Worm (Caenorhabditis elegans) whole organism, young adult: ENCODE measurements around the gene pdi-6.

Experiments
- akir-1 ChIP-seq: fragments of 200-800 bp; sonication (Bioruptor generic); optimal IDR thresholded peaks from 2 replicates; lab custom pipeline; 2018; ENCODE audit warnings: mild to moderate bottlenecking, missing genetic modification characterization, moderate library complexity, missing compliant biosample characterization
- ama-1 ChIP-seq, 3 experiments: fragments of 150-350 bp in 1 of 3; sonication (generic microtip) in 2 of 3; optimal IDR thresholded peaks; 2 replicates each; lab custom pipeline; 2014 to 2018; ENCODE audit warnings: missing biosample characterization in 2 of 3, missing genetic modification characterization in 2 of 3, missing genetic modification reagents in 2 of 3
- aptf-3 ChIP-seq: fragments of 200-800 bp; sonication (Bioruptor generic); IDR thresholded peaks from 2 replicates; pipeline ENCODE4 v1.3.6; 2022; ENCODE audit warnings: missing genetic modification characterization, missing compliant biosample characterization
- athp-1 ChIP-seq: sonication (generic microtip); optimal IDR thresholded peaks from 2 replicates; lab custom pipeline; 2017; ENCODE audit warnings: mild to moderate bottlenecking, missing genetic modification characterization, missing compliant biosample characterization
- bed-1 ChIP-seq: fragments of 200-800 bp; sonication (Bioruptor generic); IDR thresholded peaks from 2 replicates; pipeline ENCODE4 v1.3.6; 2022; ENCODE audit warnings: missing genetic modification reagents, missing genetic modification characterization, missing compliant biosample characterization
- ceh-79 ChIP-seq: sonication (generic microtip); optimal IDR thresholded peaks from 2 replicates; lab custom pipeline; 2017; ENCODE audit warnings: mild to moderate bottlenecking, missing genetic modification characterization, missing compliant biosample characterization
- nfya-1 ChIP-seq: sonication (generic microtip); optimal IDR thresholded peaks from 2 replicates; lab custom pipeline; 2017; ENCODE audit warnings: antibody characterized with exemption, missing compliant biosample characterization, missing genetic modification characterization, borderline replicate concordance; ENCODE audit not compliant: insufficient read depth
- nhr-80 ChIP-seq: sonication (generic microtip); optimal IDR thresholded peaks from 2 replicates; lab custom pipeline; 2016; ENCODE audit warnings: missing genetic modification characterization, missing compliant biosample characterization
- pha-4 ChIP-seq: fragments of 150-350 bp; sonication (generic microtip); optimal IDR thresholded peaks from 2 replicates; lab custom pipeline; 2014; ENCODE audit warnings: missing biosample characterization, missing genetic modification reagents, missing genetic modification characterization
- sptf-2 ChIP-seq: fragments of 200-800 bp; sonication (Bioruptor generic); optimal IDR thresholded peaks from 2 replicates; lab custom pipeline; 2018; ENCODE audit warnings: mild to moderate bottlenecking, missing genetic modification characterization, missing compliant biosample characterization

DNA sequence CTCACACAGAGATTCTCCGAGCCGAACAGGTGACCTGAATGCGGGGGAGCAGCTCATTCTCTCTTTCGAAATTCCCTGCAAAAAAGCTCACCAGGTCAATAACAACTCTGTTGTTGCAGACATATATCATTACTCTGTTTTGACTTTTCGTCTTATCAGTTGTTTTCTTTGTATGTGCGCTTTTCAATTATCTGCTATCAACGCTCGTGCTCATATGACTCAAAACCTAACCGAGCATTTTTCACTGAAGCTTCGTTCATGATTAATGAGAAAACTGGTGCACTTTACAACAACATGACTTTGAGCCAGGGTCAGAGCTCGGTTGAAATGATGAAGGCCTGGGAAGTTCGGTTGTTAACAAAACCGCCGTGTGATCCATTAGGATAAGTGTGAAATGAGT, 8.1 kb upstream of the pdi-6 start:
- TF ChIP-seq sptf-2 (GFP tag; lab: Kevin White, UChicago) (no peak), aptf-3 (no peak), akir-1 (GFP tag; lab: Kevin White, UChicago) (no peak), athp-1 (tag; lab: Kevin White, UChicago) (no peak), pha-4 (tag; lab: Kevin White, UChicago) (no peak), nfya-1 (no peak), ama-1 (optimal IDR thresholded peaks at IDR 0.05; lab: Kevin White, UChicago) (no peak), ama-1 (GFP tag; optimal IDR thresholded peaks at IDR 0.05; lab: Kevin White, UChicago) (no peak), bed-1 (no peak), ceh-79 (tag; lab: Kevin White, UChicago) (no peak), nhr-80 (no peak)
